Fruit fly (Drosophila melanogaster) whole organism, embryonic: ENCODE results near the gene CG15431.
A peak's percentile ranks its signal among the peaks of the same experiment; 100 is the strongest.

Experiments
- CG13123 ChIP-seq: fragments of 200-800 bp; sonication (Bioruptor generic); optimal IDR thresholded peaks from 2 replicates; lab custom pipeline; 2016; ENCODE audit warnings: missing biosample characterization, missing genetic modification characterization
- CG17328 ChIP-seq: fragments of 200-800 bp; sonication (Bioruptor generic); IDR thresholded peaks from 2 replicates; pipeline ENCODE4 v1.3.6; 2022; ENCODE audit warnings: missing biosample characterization, missing genetic modification characterization
- CG17829 ChIP-seq: fragments of 200-800 bp; optimal IDR thresholded peaks from 2 replicates; lab custom pipeline; 2019; ENCODE audit warnings: missing biosample characterization, mild to moderate bottlenecking, missing genetic modification characterization, moderate library complexity
- CG18262 ChIP-seq: fragments of 200-800 bp; optimal IDR thresholded peaks from 3 replicates; lab custom pipeline; 2019; ENCODE audit warnings: missing biosample characterization, mild to moderate bottlenecking, missing genetic modification characterization, moderate library complexity
- CG30403 ChIP-seq: fragments of 200-800 bp; sonication (Bioruptor generic); optimal IDR thresholded peaks from 3 replicates; lab custom pipeline; 2016; ENCODE audit warnings: missing biosample characterization, missing genetic modification characterization
- CG31365 ChIP-seq: fragments of 200-800 bp; sonication (Bioruptor generic); optimal IDR thresholded peaks from 2 replicates; lab custom pipeline; 2018; ENCODE audit warnings: missing biosample characterization, mild to moderate bottlenecking, missing genetic modification characterization
- CG7357 ChIP-seq: fragments of 200-800 bp; sonication (Bioruptor generic); IDR thresholded peaks from 3 replicates; pipeline ENCODE4 v1.3.6; 2022; ENCODE audit warnings: missing biosample characterization, missing genetic modification characterization
- CG8924 ChIP-seq: fragments of 200-800 bp; optimal IDR thresholded peaks from 3 replicates; lab custom pipeline; 2019; ENCODE audit warnings: missing biosample characterization, mild to moderate bottlenecking, missing genetic modification characterization, moderate library complexity
- CoRest ChIP-seq: fragments of 200-800 bp; sonication (Bioruptor generic); optimal IDR thresholded peaks from 3 replicates; lab custom pipeline; 2018; ENCODE audit warnings: missing biosample characterization, mild to moderate bottlenecking, missing genetic modification characterization, moderate library complexity
- CrebB ChIP-seq: fragments of 200-800 bp; sonication (Bioruptor generic); optimal IDR thresholded peaks from 3 replicates; lab custom pipeline; 2018; ENCODE audit warnings: missing biosample characterization, mild to moderate bottlenecking, missing genetic modification characterization
- E2f1 ChIP-seq: fragments of 200-800 bp; sonication (Bioruptor generic); IDR thresholded peaks from 2 replicates; pipeline ENCODE4 v1.3.6; 2022; ENCODE audit warnings: missing biosample characterization, missing genetic modification characterization
- Gug ChIP-seq: fragments of 200-800 bp; sonication (Bioruptor generic); IDR thresholded peaks from 4 replicates; pipeline ENCODE4 v1.3.6; 2022; ENCODE audit warnings: missing biosample characterization, missing genetic modification characterization
- H2.0 ChIP-seq: fragments of 200-800 bp; sonication (Bioruptor generic); IDR thresholded peaks from 2 replicates; pipeline ENCODE4 v1.3.6; 2022; ENCODE audit warnings: missing biosample characterization, missing genetic modification characterization
- Hey ChIP-seq: fragments of 200-800 bp; sonication (Bioruptor generic); optimal IDR thresholded peaks from 3 replicates; lab custom pipeline; 2018; ENCODE audit warnings: missing biosample characterization, mild to moderate bottlenecking, missing genetic modification characterization
- Mad ChIP-seq: fragments of 200-800 bp; sonication (Bioruptor generic); optimal IDR thresholded peaks from 2 replicates; lab custom pipeline; 2016; ENCODE audit warnings: missing biosample characterization, missing genetic modification characterization
- Meics ChIP-seq: fragments of 200-800 bp; sonication (Bioruptor generic); optimal IDR thresholded peaks from 2 replicates; lab custom pipeline; 2017; ENCODE audit warnings: missing biosample characterization, mild to moderate bottlenecking, missing genetic modification characterization
- Mrtf ChIP-seq: fragments of 200-800 bp; sonication (Bioruptor generic); IDR thresholded peaks from 3 replicates; pipeline ENCODE4 v1.3.6; 2022; ENCODE audit warnings: missing biosample characterization, missing genetic modification characterization
- Myb ChIP-seq: fragments of 200-800 bp; sonication (Bioruptor generic); optimal IDR thresholded peaks from 2 replicates; lab custom pipeline; 2016; ENCODE audit warnings: missing biosample characterization, missing genetic modification characterization
- NC2β ChIP-seq: fragments of 200-800 bp; sonication (Bioruptor generic); optimal IDR thresholded peaks from 2 replicates; lab custom pipeline; 2016; ENCODE audit warnings: missing biosample characterization, missing genetic modification characterization
- Nf-YC ChIP-seq: fragments of 200-800 bp; optimal IDR thresholded peaks from 3 replicates; lab custom pipeline; 2019; ENCODE audit warnings: missing biosample characterization, mild to moderate bottlenecking, missing genetic modification characterization, moderate library complexity
- Optix ChIP-seq: fragments of 200-800 bp; sonication (Bioruptor generic); IDR thresholded peaks from 3 replicates; pipeline ENCODE4 v1.3.6; 2022; ENCODE audit warnings: missing biosample characterization, missing genetic modification characterization
- Rfx ChIP-seq: fragments of 200-800 bp; sonication (Bioruptor generic); IDR thresholded peaks from 2 replicates; pipeline ENCODE4 v1.3.6; 2022; ENCODE audit warnings: missing biosample characterization, missing genetic modification characterization
- Rx ChIP-seq: fragments of 200-800 bp; sonication (Bioruptor generic); IDR thresholded peaks from 2 replicates; pipeline ENCODE4 v1.3.6; 2022; ENCODE audit warnings: missing biosample characterization, missing genetic modification characterization
- Sry-β ChIP-seq: fragments of 200-800 bp; sonication (Bioruptor generic); optimal IDR thresholded peaks from 2 replicates; lab custom pipeline; 2018; ENCODE audit warnings: missing biosample characterization, mild to moderate bottlenecking, missing genetic modification characterization, moderate library complexity
- Vsx1 ChIP-seq: fragments of 200-800 bp; sonication (Bioruptor generic); optimal IDR thresholded peaks from 2 replicates; lab custom pipeline; 2017; ENCODE audit warnings: missing biosample characterization, mild to moderate bottlenecking, missing genetic modification characterization, missing genetic modification reagents
- Xbp1 ChIP-seq: fragments of 200-800 bp; sonication (Bioruptor generic); optimal IDR thresholded peaks from 3 replicates; lab custom pipeline; 2016; ENCODE audit warnings: missing biosample characterization, mild to moderate bottlenecking, missing genetic modification characterization
- al ChIP-seq: fragments of 200-800 bp; sonication (Bioruptor generic); IDR thresholded peaks from 2 replicates; pipeline ENCODE4 v1.3.6; 2022; ENCODE audit warnings: missing biosample characterization, missing genetic modification characterization
- cas ChIP-seq: fragments of 200-800 bp; sonication (Bioruptor generic); IDR thresholded peaks from 2 replicates; pipeline ENCODE4 v1.3.6; 2022; ENCODE audit warnings: missing biosample characterization, missing genetic modification characterization
- dmrt99B ChIP-seq: fragments of 200-800 bp; sonication (Bioruptor generic); optimal IDR thresholded peaks from 2 replicates; lab custom pipeline; 2018; ENCODE audit warnings: missing biosample characterization, mild to moderate bottlenecking, missing genetic modification characterization, moderate library complexity
- dpn ChIP-seq, 2 experiments: fragments of 200-800 bp; sonication (Bioruptor generic); optimal IDR thresholded peaks; 3 replicates each; lab custom pipeline; 2016; ENCODE audit warnings: missing biosample characterization in 2 of 2, missing genetic modification characterization in 2 of 2
- esg ChIP-seq: fragments of 200-800 bp; sonication (Bioruptor generic); conservative IDR thresholded peaks from 2 replicates; pipeline ENCODE4 v1.3.6; 2022; ENCODE audit warnings: missing biosample characterization, missing genetic modification characterization
- ewg ChIP-seq: fragments of 200-800 bp; sonication (Bioruptor generic); optimal IDR thresholded peaks from 3 replicates; lab custom pipeline; 2017; ENCODE audit warnings: mild to moderate bottlenecking, missing biosample characterization, missing genetic modification reagents, missing genetic modification characterization
- gfzf ChIP-seq: fragments of 200-800 bp; sonication (Bioruptor generic); optimal IDR thresholded peaks from 2 replicates; lab custom pipeline; 2016; ENCODE audit warnings: missing biosample characterization, mild to moderate bottlenecking, missing genetic modification characterization, moderate library complexity
- jigr1 ChIP-seq: fragments of 200-800 bp; sonication (Bioruptor generic); IDR thresholded peaks from 3 replicates; pipeline ENCODE4 v1.3.6; 2022; ENCODE audit warnings: missing biosample characterization, missing genetic modification characterization
- jing ChIP-seq: fragments of 200-800 bp; sonication (Bioruptor generic); optimal IDR thresholded peaks from 2 replicates; lab custom pipeline; 2018; ENCODE audit warnings: missing biosample characterization, mild to moderate bottlenecking, missing genetic modification characterization
- lab ChIP-seq: fragments of 200-800 bp; sonication (Bioruptor generic); optimal IDR thresholded peaks from 3 replicates; lab custom pipeline; 2017; ENCODE audit warnings: missing biosample characterization, missing genetic modification characterization, mild to moderate bottlenecking, moderate library complexity, missing genetic modification reagents
- lbe ChIP-seq: fragments of 200-800 bp; sonication (Bioruptor generic); optimal IDR thresholded peaks from 2 replicates; lab custom pipeline; 2016; ENCODE audit warnings: missing biosample characterization, mild to moderate bottlenecking, missing genetic modification characterization
- luna ChIP-seq: fragments of 200-800 bp; sonication (Bioruptor generic); optimal IDR thresholded peaks from 2 replicates; lab custom pipeline; 2016; ENCODE audit warnings: missing biosample characterization, missing genetic modification characterization
- mirr ChIP-seq: fragments of 200-800 bp; sonication (Bioruptor generic); optimal IDR thresholded peaks from 3 replicates; lab custom pipeline; 2018; ENCODE audit warnings: missing biosample characterization, mild to moderate bottlenecking, missing genetic modification characterization
- nmo ChIP-seq: fragments of 200-800 bp; sonication (Bioruptor generic); optimal IDR thresholded peaks from 2 replicates; lab custom pipeline; 2018; ENCODE audit warnings: missing biosample characterization, mild to moderate bottlenecking, missing genetic modification characterization, moderate library complexity
- pan ChIP-seq, 4 experiments: fragments of >200 bp in 3 of 4; fragments of 200-800 bp in 1 of 4; sonication (Bioruptor generic) in 1 of 4; optimal IDR thresholded peaks in 3 of 4; IDR thresholded peaks in 1 of 4; 2 replicates each; pipeline versions ENCODE4 v1.3.6 to Lab custom; 2017 to 2022; ENCODE audit warnings: missing biosample characterization in 2 of 4, missing genetic modification characterization in 2 of 4, mixed read lengths in 1 of 4
- ranshi ChIP-seq: fragments of 200-800 bp; sonication (Bioruptor generic); IDR thresholded peaks from 2 replicates; pipeline ENCODE4 v1.3.6; 2022; ENCODE audit warnings: missing biosample characterization, missing genetic modification characterization
- slou ChIP-seq: fragments of 200-800 bp; sonication (Bioruptor generic); optimal IDR thresholded peaks from 3 replicates; lab custom pipeline; 2016; ENCODE audit warnings: missing biosample characterization, missing genetic modification characterization
- ssp ChIP-seq: fragments of 200-800 bp; sonication (Bioruptor generic); IDR thresholded peaks from 2 replicates; pipeline ENCODE4 v1.3.6; 2022; ENCODE audit warnings: missing biosample characterization, missing genetic modification characterization
- tgo ChIP-seq: fragments of 200-800 bp; sonication (Bioruptor generic); IDR thresholded peaks from 3 replicates; pipeline ENCODE4 v1.3.6; 2022; ENCODE audit warnings: missing biosample characterization, missing genetic modification characterization
- tna ChIP-seq: fragments of 200-800 bp; sonication (Bioruptor generic); IDR thresholded peaks from 2 replicates; pipeline ENCODE4 v1.3.6; 2022; ENCODE audit warnings: missing biosample characterization, missing genetic modification characterization; ENCODE audit not compliant: partially characterized antibody
- trh ChIP-seq: fragments of 200-800 bp; sonication (Bioruptor generic); optimal IDR thresholded peaks from 2 replicates; lab custom pipeline; 2016; ENCODE audit warnings: missing biosample characterization, missing genetic modification characterization
- tup ChIP-seq: fragments of 200-800 bp; sonication (Bioruptor generic); optimal IDR thresholded peaks from 2 replicates; lab custom pipeline; 2016; ENCODE audit warnings: missing biosample characterization, mild to moderate bottlenecking, missing genetic modification characterization, moderate library complexity
- vfl ChIP-seq: fragments of 200-800 bp; sonication (Bioruptor generic); optimal IDR thresholded peaks from 2 replicates; lab custom pipeline; 2016; ENCODE audit warnings: missing biosample characterization, missing genetic modification characterization

Gene CG15431

dm6 chr2L:4371516-4372136 is 69.5 kb downstream of the CG15431 start (continued):
- TF ChIP-seq Rx (GFP tag; lab: Robert Waterston, UW) (no peak), Meics (GFP tag; lab: Kevin White, UChicago) (peak; percentile 28), Sry-β (GFP tag; lab: Kevin White, UChicago) (peak; percentile 40), CG31365 (tag; lab: Kevin White, UChicago) (peak; percentile 19), CG8924 (tag; lab: Kevin White, UChicago) (peak; percentile 77), esg (GFP tag; lab: Robert Waterston, UW) (0 out of 2 replicates have a peak, but pooled peaks have one; percentile 22), ssp (GFP tag; lab: Robert Waterston, UW) (no peak), Mad (GFP tag; lab: Kevin White, UChicago) (no peak), ewg (GFP tag; lab: Kevin White, UChicago) (peak; percentile 26), CG17328 (no peak), Optix (0 out of 3 replicates have a peak, but pooled peaks have one; percentile 41), jing (GFP tag; lab: Kevin White, UChicago) (no peak), NC2β (GFP tag; lab: Kevin White, UChicago) (peak; percentile 24), cas (GFP tag; lab: Robert Waterston, UW) (no peak), tna (GFP tag; lab: Robert Waterston, UW) (0 out of 2 replicates have a peak, but pooled peaks have one; percentile 17), Rfx (no peak), Xbp1 (peak; percentile 42), CoRest (peak; percentile 81), tup (GFP tag; lab: Kevin White, UChicago) (no peak), pan (optimal IDR thresholded peaks at IDR 0.05; lab: Kevin White, UChicago) (no peak), pan (GFP tag; optimal IDR thresholded peaks at IDR 0.05 in 1 of 2, IDR thresholded peaks at IDR 0.05 in 1 of 2) (peak in 1 of 2 experiments; percentile 58), lab (GFP tag; lab: Kevin White, UChicago) (peak; percentile 52), Hey (no peak), jigr1 (GFP tag; lab: Robert Waterston, UW) (0 out of 3 replicates have a peak, but pooled peaks have one; percentile 35), dpn (GFP tag; optimal IDR thresholded peaks at IDR 0.05; lab: Kevin White, UChicago) (peak in 1 of 2 experiments; percentile 52), vfl (GFP tag; lab: Kevin White, UChicago) (no peak), CG13123 (GFP tag; lab: Kevin White, UChicago) (no peak), al (GFP tag; lab: Robert Waterston, UW) (no peak), ranshi (GFP tag; lab: Robert Waterston, UW) (no peak), CG7357 (GFP tag; lab: Robert Waterston, UW) (0 out of 3 replicates have a peak, but pooled peaks have one; percentile 15), Vsx1 (no peak), Mrtf (0 out of 3 replicates have a peak, but pooled peaks have one; percentile 41), trh (GFP tag; lab: Kevin White, UChicago) (no peak), gfzf (GFP tag; lab: Kevin White, UChicago) (no peak), Nf-YC (tag; lab: Kevin White, UChicago) (peak; percentile 71), mirr (GFP tag; lab: Kevin White, UChicago) (peak; percentile 5), dmrt99B (peak; percentile 75), CG18262 (tag; lab: Kevin White, UChicago) (peak; percentile 93), tgo (GFP tag; lab: Robert Waterston, UW) (peak; percentile 38; the same call in 2 of the 3 replicates), slou (GFP tag; lab: Kevin White, UChicago) (no peak), luna (GFP tag; lab: Kevin White, UChicago) (no peak), H2.0 (GFP tag; lab: Robert Waterston, UW) (no peak), E2f1 (no peak; the same call in 1 of the 2 replicates), CrebB (tag; lab: Kevin White, UChicago) (peak; percentile 40), nmo (GFP tag; lab: Kevin White, UChicago) (peak; percentile 80), lbe (GFP tag; lab: Kevin White, UChicago) (peak; percentile 5), Myb (GFP tag; lab: Kevin White, UChicago) (no peak), CG17829 (tag; lab: Kevin White, UChicago) (peak; percentile 89), CG30403 (GFP tag; lab: Kevin White, UChicago) (peak; percentile 63), Gug (no peak)
